Fruit fly (Drosophila melanogaster) whole organism: ENCODE measurements around the gene Stat92E.

Experiments used
- CG8478 ChIP-seq: fragments of >200 bp; optimal IDR thresholded peaks from 2 replicates; lab custom pipeline; 2018; ENCODE audit warnings: inconsistent platforms
- Dll ChIP-seq: fragments of >200 bp; optimal IDR thresholded peaks from 2 replicates; lab custom pipeline; 2017
- EcR ChIP-seq, 2 experiments: fragments of >200 bp; optimal IDR thresholded peaks; 2 replicates each; lab custom pipeline; 2017; ENCODE audit warnings: missing biosample characterization in 2 of 2, missing genetic modification characterization in 2 of 2, missing genetic modification reagents in 2 of 2
- pan ChIP-seq: fragments of >200 bp; optimal IDR thresholded peaks from 2 replicates; lab custom pipeline; 2017
- psq ChIP-seq: fragments of >200 bp; optimal IDR thresholded peaks from 2 replicates; lab custom pipeline; 2017
- usp ChIP-seq: fragments of >200 bp; optimal IDR thresholded peaks from 2 replicates; lab custom pipeline; 2017; ENCODE audit warnings: missing biosample characterization, missing genetic modification characterization, mixed read lengths

The Stat92E gene

dm6 chr3R:20550632-20551486 lies 1.3 kb downstream of the Stat92E start:
- no peak for TF ChIP-seq CG8478 (lab: Kevin White, UChicago)
- no peak for TF ChIP-seq Dll
- no peak for TF ChIP-seq EcR (GFP tag; optimal IDR thresholded peaks at IDR 0.05; lab: Kevin White, UChicago)
- TF ChIP-seq pan (lab: Kevin White, UChicago): no peak
- no peak for TF ChIP-seq usp (GFP tag; lab: Kevin White, UChicago)
- no peak for TF ChIP-seq psq (lab: Kevin White, UChicago)

dm6 chr3R:20549855-20550603 lies 2.1 kb downstream of the Stat92E start:
- TF ChIP-seq usp (GFP tag; lab: Kevin White, UChicago) (no peak), EcR (GFP tag; optimal IDR thresholded peaks at IDR 0.05; lab: Kevin White, UChicago) (no peak), psq (lab: Kevin White, UChicago) (no peak), pan (lab: Kevin White, UChicago) (no peak), Dll (no peak), CG8478 (lab: Kevin White, UChicago) (no peak)

DNA sequence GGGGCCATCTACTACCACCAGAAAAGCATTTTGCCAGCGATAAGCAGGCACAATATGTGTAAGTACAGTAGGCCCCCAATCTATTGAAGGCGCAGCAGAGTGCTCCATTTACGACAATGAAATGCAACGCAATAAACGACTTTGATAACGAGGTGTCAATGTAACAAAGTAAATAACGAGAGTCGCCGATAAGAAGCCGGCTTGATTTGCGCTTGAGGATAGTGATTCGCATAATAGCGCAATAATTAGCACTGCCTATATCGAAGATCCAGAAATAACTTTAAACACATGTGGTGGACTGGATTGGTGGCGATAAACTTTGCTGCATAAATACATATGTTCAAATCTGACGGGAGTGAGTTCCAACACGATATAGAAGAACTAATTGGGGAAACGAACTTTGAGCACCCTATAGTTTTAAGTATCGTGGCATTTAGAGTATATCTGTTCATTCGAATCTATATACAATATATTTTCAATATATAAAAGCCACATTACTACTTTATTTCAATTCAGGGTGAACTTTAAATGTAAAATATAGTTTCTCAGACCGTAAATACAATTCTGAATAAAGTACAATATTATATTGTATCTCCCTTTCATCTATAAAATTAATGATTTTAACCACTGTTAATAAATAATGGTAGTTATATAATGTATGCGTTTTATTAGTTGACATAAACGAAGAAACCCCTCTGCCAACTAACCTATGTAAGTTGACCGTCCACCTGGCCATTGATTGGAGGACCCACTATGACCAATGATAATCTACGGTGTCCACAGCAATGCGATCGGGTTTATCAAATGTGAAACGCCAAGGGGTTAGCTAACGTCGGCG lies 2.9 kb downstream of the Stat92E start:
- TF ChIP-seq CG8478 (lab: Kevin White, UChicago) (no peak), psq (lab: Kevin White, UChicago) (no peak), pan (lab: Kevin White, UChicago) (no peak), Dll (no peak), usp (GFP tag; lab: Kevin White, UChicago) (no peak), EcR (GFP tag; optimal IDR thresholded peaks at IDR 0.05; lab: Kevin White, UChicago) (no peak)

DNA sequence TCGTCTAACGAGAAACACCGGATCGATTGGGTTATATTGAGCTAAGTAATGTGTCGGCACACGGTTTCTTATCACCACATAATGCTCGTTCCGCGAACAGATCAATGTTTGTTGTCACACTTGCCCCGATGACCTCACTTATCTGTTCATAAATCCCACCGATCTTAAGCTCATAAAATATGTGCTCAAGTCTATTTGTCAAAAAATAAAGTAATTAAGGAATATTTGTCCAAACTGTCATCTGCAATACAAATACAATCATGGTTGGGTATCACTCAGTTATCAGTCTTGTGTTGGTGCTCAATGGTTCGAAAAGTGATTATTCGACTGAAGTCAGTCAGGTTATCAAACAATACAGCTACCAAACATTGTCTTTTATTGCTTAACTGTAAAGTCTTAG lies 3.9 kb downstream of the Stat92E start:
- no peak for TF ChIP-seq pan (lab: Kevin White, UChicago)
- TF ChIP-seq CG8478 (lab: Kevin White, UChicago): no peak
- TF ChIP-seq usp (GFP tag; lab: Kevin White, UChicago): no peak
- TF ChIP-seq EcR (GFP tag; optimal IDR thresholded peaks at IDR 0.05; lab: Kevin White, UChicago): no peak
- TF ChIP-seq Dll: no peak

DNA sequence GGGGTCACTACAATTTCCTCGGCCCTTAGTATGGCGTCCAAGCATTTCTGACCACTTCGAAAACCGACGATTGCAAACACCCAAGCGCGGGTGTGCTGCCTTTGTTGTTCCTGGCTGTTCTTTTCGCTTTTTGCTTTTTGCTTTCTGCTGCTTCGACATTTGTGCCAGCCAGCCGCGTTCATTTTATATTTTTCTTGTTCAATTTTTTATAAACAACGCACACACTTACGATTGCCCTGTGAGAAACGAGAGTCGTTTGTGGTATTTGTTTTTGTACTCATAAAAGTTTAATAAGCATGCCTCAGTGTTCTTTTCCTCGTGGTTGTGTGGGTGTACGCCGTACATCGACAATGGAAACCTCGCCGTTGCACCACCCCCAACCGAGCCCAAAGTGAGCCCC lies 4.4 kb downstream of the Stat92E start:
- no peak for TF ChIP-seq Dll
- TF ChIP-seq EcR (GFP tag; optimal IDR thresholded peaks at IDR 0.05; lab: Kevin White, UChicago): no peak
- TF ChIP-seq pan (lab: Kevin White, UChicago): no peak
- no peak for TF ChIP-seq CG8478 (lab: Kevin White, UChicago)
- TF ChIP-seq usp (GFP tag; lab: Kevin White, UChicago): no peak
- TF ChIP-seq psq (lab: Kevin White, UChicago): no peak

dm6 chr3R:20546662-20547620 lies 5.2 kb downstream of the Stat92E start:
- no peak for TF ChIP-seq Dll
- TF ChIP-seq CG8478 (lab: Kevin White, UChicago): no peak

- TF ChIP-seq pan (lab: Kevin White, UChicago): no peak
- TF ChIP-seq psq (lab: Kevin White, UChicago): no peak
- no peak for TF ChIP-seq CG8478 (lab: Kevin White, UChicago)
- TF ChIP-seq EcR (GFP tag; optimal IDR thresholded peaks at IDR 0.05; lab: Kevin White, UChicago): no peak
- TF ChIP-seq Dll: no peak
- no peak for TF ChIP-seq usp (GFP tag; lab: Kevin White, UChicago)
Observed at dm6 chr3R:20545678-20546077, 6.4 kb downstream of the Stat92E start.

DNA sequence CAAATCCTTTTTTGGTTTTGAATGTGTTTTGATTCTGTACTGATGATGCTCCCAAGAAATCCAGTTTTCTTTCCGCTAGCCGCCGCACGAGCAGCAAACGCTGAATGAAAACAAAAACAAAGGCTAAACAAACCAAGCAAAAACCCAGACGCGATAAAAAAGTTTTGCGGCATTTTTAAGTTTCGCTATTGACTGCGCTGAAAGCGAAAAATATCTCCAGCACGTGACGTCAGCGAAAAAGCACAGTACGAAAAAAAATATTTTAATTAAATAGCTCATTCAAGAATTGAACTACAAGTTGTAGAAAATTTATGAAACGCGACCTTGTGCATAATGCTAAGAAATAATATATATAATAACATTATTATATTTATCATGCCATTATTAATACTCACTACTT lies 7.2 kb downstream of the Stat92E start:
- TF ChIP-seq Dll: no peak
- no peak for TF ChIP-seq pan (lab: Kevin White, UChicago)
- TF ChIP-seq EcR (GFP tag; optimal IDR thresholded peaks at IDR 0.05; lab: Kevin White, UChicago): no peak
- TF ChIP-seq usp (GFP tag; lab: Kevin White, UChicago): no peak
- no peak for TF ChIP-seq CG8478 (lab: Kevin White, UChicago)

DNA sequence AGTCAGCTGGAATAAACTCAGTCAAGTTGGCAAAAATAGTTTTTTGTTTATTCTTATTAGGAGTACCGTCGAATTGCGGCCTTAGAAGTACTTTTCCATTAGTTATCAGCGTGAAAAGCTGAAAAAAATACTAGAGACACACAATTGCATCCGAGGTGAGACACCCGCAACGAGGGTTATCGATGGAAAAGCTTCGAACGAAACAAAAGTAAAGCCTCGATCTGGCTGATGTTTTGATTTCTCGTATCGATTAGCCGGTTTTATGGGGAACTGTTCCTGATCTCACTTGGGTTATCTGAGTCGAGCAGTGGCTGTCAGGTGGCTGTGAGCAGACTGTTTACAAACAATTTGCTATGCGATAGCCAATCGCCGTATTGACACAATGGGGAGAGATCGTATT lies 8.4 kb downstream of the Stat92E start:
- TF ChIP-seq pan (lab: Kevin White, UChicago) (no peak), EcR (GFP tag; optimal IDR thresholded peaks at IDR 0.05; lab: Kevin White, UChicago) (no peak), Dll (no peak), psq (lab: Kevin White, UChicago) (no peak), usp (GFP tag; lab: Kevin White, UChicago) (no peak), CG8478 (lab: Kevin White, UChicago) (no peak)

dm6 chr3R:20543220-20543619 lies 8.9 kb downstream of the Stat92E start:
- no peak for TF ChIP-seq Dll
- TF ChIP-seq CG8478 (lab: Kevin White, UChicago): no peak
- no peak for TF ChIP-seq psq (lab: Kevin White, UChicago)
- TF ChIP-seq usp (GFP tag; lab: Kevin White, UChicago): no peak
- TF ChIP-seq pan (lab: Kevin White, UChicago): no peak
- no peak for TF ChIP-seq EcR (GFP tag; optimal IDR thresholded peaks at IDR 0.05; lab: Kevin White, UChicago)
